Worm (Caenorhabditis elegans): ENCODE data around the gene oac-57.

oac-57 gene

DNA sequence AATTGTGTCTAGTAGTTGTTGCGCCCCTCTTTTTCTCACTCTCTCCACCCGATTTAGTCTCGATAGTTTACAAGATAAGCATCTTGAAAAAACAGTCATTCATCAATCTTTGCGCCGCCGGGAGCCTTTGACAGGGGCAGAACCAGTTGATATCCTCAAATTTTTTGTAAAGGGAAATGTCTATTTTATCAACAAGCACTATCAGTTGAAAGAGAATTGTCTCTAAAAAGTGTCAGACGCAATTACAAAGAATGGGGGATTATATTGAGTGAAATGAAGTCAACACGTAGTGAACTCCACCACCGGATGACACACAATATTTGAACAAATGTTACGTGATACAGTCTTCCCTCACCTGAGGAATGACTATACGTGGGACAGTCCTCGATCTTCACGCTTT, 26.5 kb upstream of the oac-57 start:
- peak; percentile 73 for TF ChIP-seq nhr-80 (tag; optimal IDR thresholded peaks at IDR 0.05)
- TF ChIP-seq ztf-22 (GFP tag; optimal IDR thresholded peaks at IDR 0.05), result no peak
- TF ChIP-seq Y56A3A.18 (GFP tag; IDR thresholded peaks at IDR 0.05), result no peak
- TF ChIP-seq dox-1 (GFP tag; IDR thresholded peaks at IDR 0.05), result peak; percentile 29; the same call in 1 of the 2 replicates
- TF ChIP-seq hmg-1.2 (GFP tag; IDR thresholded peaks at IDR 0.05), result 0 out of 2 replicates have a peak, but pooled peaks have one; percentile 4
- TF ChIP-seq nfyb-1 (GFP tag; IDR thresholded peaks at IDR 0.05), result no peak
- TF ChIP-seq athp-1 (tag; optimal IDR thresholded peaks at IDR 0.05), result no peak
- 0 out of 2 replicates have a peak, but pooled peaks have one; percentile 1 for TF ChIP-seq madf-6 (GFP tag; IDR thresholded peaks at IDR 0.05)

DNA sequence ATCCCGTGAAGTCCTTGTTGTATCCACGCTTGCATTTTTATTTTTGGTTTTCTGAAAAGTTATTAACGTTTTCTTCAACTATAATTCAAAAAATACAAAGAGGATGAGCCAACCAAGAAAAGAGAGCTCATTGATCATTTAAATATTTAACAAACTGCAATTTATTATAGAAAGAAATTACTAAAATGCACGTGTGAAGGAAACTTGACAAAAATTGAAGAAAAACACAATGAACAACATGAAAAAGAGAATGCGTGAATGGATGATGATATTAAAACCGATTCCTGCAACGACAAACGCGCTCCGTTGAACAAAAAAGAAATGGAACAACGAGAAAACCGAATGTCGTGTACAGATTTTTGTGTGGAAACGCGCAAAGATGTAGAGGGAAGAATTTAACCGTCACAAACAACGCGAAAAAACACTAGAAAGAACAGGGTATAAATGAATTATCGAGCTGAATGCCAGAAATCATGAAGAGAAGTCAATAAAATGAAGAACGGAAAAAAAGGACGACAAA, 23.3 kb upstream of the oac-57 start, which contains the start of gene ufd-1:
TSS of gene ufd-1 (minus strand) at position 51 of the 520 bp plus-strand sequence.
- TF ChIP-seq B0261.1 (tag; optimal IDR thresholded peaks at IDR 0.05) (no peak), lin-54 (GFP tag; optimal IDR thresholded peaks at IDR 0.05) (peak; percentile 2), attf-5 (GFP tag; optimal IDR thresholded peaks at IDR 0.05) (peak; percentile 3), cebp-1 (GFP tag; IDR thresholded peaks at IDR 0.05) (no peak), cebp-1 (tag; optimal IDR thresholded peaks at IDR 0.05) (peak; percentile 24), Y79H2A.3 (GFP tag; conservative IDR thresholded peaks at IDR 0.05) (0 out of 2 replicates have a peak, but pooled peaks have one; percentile 19), ama-1 (optimal IDR thresholded peaks at IDR 0.05) (no peak), ama-1 (GFP tag; optimal IDR thresholded peaks at IDR 0.05) (no peak), snpc-3.4 (tag; optimal IDR thresholded peaks at IDR 0.05) (no peak), tbp1 (GFP tag; optimal IDR thresholded peaks at IDR 0.05) (no peak), nfya-1 (tag; optimal IDR thresholded peaks at IDR 0.05; ENCODE audit: borderline replicate concordance, insufficient read depth) (no peak), lsl-1 (GFP tag; optimal IDR thresholded peaks at IDR 0.05) (peak; percentile 7), snpc-4 (GFP tag; optimal IDR thresholded peaks at IDR 0.05) (no peak), snpc-4 (tag; optimal IDR thresholded peaks at IDR 0.05) (peak in 1 of 4 experiments; percentile 30), F23B12.7 (tag; optimal IDR thresholded peaks at IDR 0.05; ENCODE audit: insufficient read depth) (peak; percentile 20)

DNA sequence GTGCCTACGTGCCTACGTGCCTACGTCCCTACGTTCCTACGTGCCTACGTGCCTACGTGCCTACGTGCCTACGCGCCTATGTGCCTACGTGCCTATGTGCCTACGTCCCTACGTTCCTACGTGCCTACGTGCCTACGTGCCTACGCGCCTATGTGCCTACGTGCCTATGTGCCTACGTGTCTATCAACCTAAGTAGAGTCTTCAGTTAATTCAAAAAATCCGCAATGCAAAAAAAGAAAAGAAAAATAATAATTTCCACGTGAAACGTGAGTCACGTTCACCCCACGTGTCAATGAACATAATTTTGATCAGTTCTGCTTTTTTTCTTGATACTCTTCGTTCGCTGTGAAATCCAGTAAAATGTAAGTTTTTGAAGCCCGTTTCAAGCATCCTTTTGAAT, 19.3 kb upstream of the oac-57 start, which contains the start of gene F19B6.3:
TSS of gene F19B6.3 (plus strand) at position 301 of the 400 bp plus-strand sequence.
- TF ChIP-seq F39B2.1 (GFP tag; IDR thresholded peaks at IDR 0.05), result 0 out of 2 replicates have a peak, but pooled peaks have one; percentile 10

- no peak for TF ChIP-seq lin-40 (tag; optimal IDR thresholded peaks at IDR 0.05)
- no peak for TF ChIP-seq nhr-90 (tag; optimal IDR thresholded peaks at IDR 0.05)
- no peak for TF ChIP-seq lin-54 (GFP tag; optimal IDR thresholded peaks at IDR 0.05)
- no peak for TF ChIP-seq rpc-1 (optimal IDR thresholded peaks at IDR 0.05)
- TF ChIP-seq rpc-1 (tag; optimal IDR thresholded peaks at IDR 0.05), result no peak
- no peak for TF ChIP-seq unc-130 (GFP tag; optimal IDR thresholded peaks at IDR 0.05)
- TF ChIP-seq hmg-1.2 (GFP tag; IDR thresholded peaks at IDR 0.05), result no peak
- no peak for TF ChIP-seq zim-3 (tag; optimal IDR thresholded peaks at IDR 0.05)
- TF ChIP-seq tbx-9 (tag; optimal IDR thresholded peaks at IDR 0.05; ENCODE audit: borderline replicate concordance), result no peak
- no peak for TF ChIP-seq Y53G8AR.9 (GFP tag; conservative IDR thresholded peaks at IDR 0.05)
- TF ChIP-seq ztf-18 (tag; optimal IDR thresholded peaks at IDR 0.05), result no peak
- TF ChIP-seq F33H1.4 (GFP tag; IDR thresholded peaks at IDR 0.05), result no peak
These were observed 4.0 kb upstream of the oac-57 start, which contains the start of gene oac-58 for ce11 chrIV:12311597-12311996. Gene oac-58, minus strand, starts transcription at chrIV:12311697.

All from whole organism, young adult.